Fruit fly (Drosophila melanogaster) whole organism, wandering third instar larva: Measurements from ENCODE around the gene eIF2Bbeta.

ENCODE experiments used
- Abd-B ChIP-seq: fragments of >200 bp; optimal IDR thresholded peaks from 2 replicates; lab custom pipeline; 2017; ENCODE audit warnings: missing biosample characterization, missing genetic modification characterization
- CG32264 ChIP-seq: fragments of 200-800 bp; sonication (Bioruptor generic); optimal IDR thresholded peaks from 2 replicates; lab custom pipeline; 2016; ENCODE audit warnings: missing biosample characterization, missing genetic modification characterization
- CG9705 ChIP-seq: fragments of 200-800 bp; sonication (Bioruptor generic); optimal IDR thresholded peaks from 2 replicates; lab custom pipeline; 2018; ENCODE audit warnings: missing biosample characterization, mild to moderate bottlenecking, missing genetic modification characterization
- CrebA ChIP-seq: fragments of 200-800 bp; sonication (Bioruptor generic); optimal IDR thresholded peaks from 2 replicates; lab custom pipeline; 2016; ENCODE audit warnings: missing biosample characterization, mild to moderate bottlenecking, missing genetic modification characterization, borderline replicate concordance
- GATAd ChIP-seq: sonication (Bioruptor generic); optimal IDR thresholded peaks from 2 replicates; lab custom pipeline; 2016; ENCODE audit warnings: missing biosample characterization, missing genetic modification characterization
- Hr78 ChIP-seq: fragments of >200 bp; optimal IDR thresholded peaks from 2 replicates; lab custom pipeline; 2017; ENCODE audit warnings: missing biosample characterization, missing genetic modification characterization
- Mio ChIP-seq: sonication (Bioruptor generic); optimal IDR thresholded peaks from 2 replicates; lab custom pipeline; 2016; ENCODE audit warnings: missing biosample characterization, missing genetic modification characterization
- Rel ChIP-seq, 2 experiments: fragments of 200-800 bp; sonication (Bioruptor generic) in 1 of 2; optimal IDR thresholded peaks; 2 replicates in 1 of 2; 3 replicates in 1 of 2; lab custom pipeline; 2016 to 2019; ENCODE audit warnings: mild to moderate bottlenecking in 2 of 2, missing biosample characterization in 2 of 2, missing genetic modification characterization in 2 of 2, moderate library complexity in 1 of 2
- Vsx2 ChIP-seq: fragments of 200-300, 225-300 bp; sonication (Bioruptor generic); optimal IDR thresholded peaks from 2 replicates; lab custom pipeline; 2018; ENCODE audit warnings: missing biosample characterization, missing genetic modification characterization; ENCODE audit not compliant: partially characterized antibody
- brk ChIP-seq: fragments of 200-800 bp; sonication (Bioruptor generic); optimal IDR thresholded peaks from 2 replicates; lab custom pipeline; 2016; ENCODE audit warnings: missing biosample characterization, mild to moderate bottlenecking, missing genetic modification characterization
- ey ChIP-seq: fragments of 200-800 bp; sonication (Bioruptor generic); optimal IDR thresholded peaks from 2 replicates; lab custom pipeline; 2016; ENCODE audit warnings: missing biosample characterization, missing genetic modification characterization
- h ChIP-seq: fragments of 200-800 bp; sonication (Bioruptor generic); optimal IDR thresholded peaks from 3 replicates; lab custom pipeline; 2016; ENCODE audit warnings: missing biosample characterization, mild to moderate bottlenecking, missing genetic modification characterization
- psq ChIP-seq: fragments of 200-800 bp; sonication (Bioruptor generic); optimal IDR thresholded peaks from 3 replicates; lab custom pipeline; 2017; ENCODE audit warnings: missing biosample characterization, mild to moderate bottlenecking, missing genetic modification characterization, moderate library complexity
- rgr ChIP-seq: fragments of 200-800 bp; sonication (Bioruptor generic); optimal IDR thresholded peaks from 3 replicates; lab custom pipeline; 2016; ENCODE audit warnings: missing biosample characterization, mild to moderate bottlenecking, missing genetic modification characterization
- tai ChIP-seq: sonication (Bioruptor generic); optimal IDR thresholded peaks from 2 replicates; lab custom pipeline; 2016; ENCODE audit warnings: missing biosample characterization, missing genetic modification characterization

Gene eIF2Bbeta

DNA sequence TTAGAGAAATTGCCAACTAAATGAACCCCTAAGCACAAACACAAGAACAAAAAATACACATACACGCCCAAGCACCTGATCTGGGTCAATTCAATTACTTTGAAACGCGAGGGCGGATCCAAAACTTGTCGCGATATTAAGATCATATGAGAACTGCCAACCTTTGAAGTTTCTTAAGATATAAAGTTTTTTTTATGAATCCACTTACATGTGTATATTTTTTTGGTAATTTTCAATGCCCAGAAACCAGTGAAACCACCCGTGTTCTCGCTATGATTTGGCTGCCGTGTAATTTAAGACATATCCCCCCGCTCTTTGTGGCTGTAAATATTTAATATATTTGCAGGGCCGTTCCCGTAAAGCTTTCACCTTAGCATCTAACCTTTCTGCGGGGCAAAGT, 45.3 kb downstream of the eIF2Bbeta start:
- TF ChIP-seq tai (GFP tag; lab: Kevin White, UChicago) = no peak
- no peak for TF ChIP-seq Rel (GFP tag; optimal IDR thresholded peaks at IDR 0.05; lab: Kevin White, UChicago)
- no peak for TF ChIP-seq Rel (tag; optimal IDR thresholded peaks at IDR 0.05; lab: Kevin White, UChicago)
- TF ChIP-seq CrebA (GFP tag; lab: Kevin White, UChicago) = no peak
- TF ChIP-seq GATAd (GFP tag; lab: Kevin White, UChicago) = no peak
- TF ChIP-seq psq = no peak
- no peak for TF ChIP-seq CG32264 (GFP tag; lab: Kevin White, UChicago)
- no peak for TF ChIP-seq Vsx2 (GFP tag; lab: Kevin White, UChicago)
- TF ChIP-seq Mio = no peak
- no peak for TF ChIP-seq rgr (GFP tag; lab: Kevin White, UChicago)
- TF ChIP-seq Hr78 = no peak
- TF ChIP-seq Abd-B = no peak
- no peak for TF ChIP-seq ey (GFP tag; lab: Kevin White, UChicago)
- no peak for TF ChIP-seq CG9705 (GFP tag; lab: Kevin White, UChicago)
- TF ChIP-seq h = no peak
- no peak for TF ChIP-seq brk (GFP tag; lab: Kevin White, UChicago)
- TF ChIP-seq, all 38 proteins: peak for 0
